Worm (Caenorhabditis elegans) whole organism, early embryonic: ENCODE measurements around the gene faah-2.
A peak's percentile ranks its signal among the peaks of the same experiment; 100 is the strongest.
"Not testable (repeated sequence)": the region's sequence is repeated elsewhere in the genome, so short reads cannot be mapped to it uniquely, and the experiment has no call there.

Experiments used
- B0310.2 ChIP-seq: sonication (generic microtip); optimal IDR thresholded peaks from 2 replicates; lab custom pipeline; 2016; ENCODE audit warnings: mild to moderate bottlenecking, missing genetic modification characterization, missing compliant biosample characterization
- F13C5.2 ChIP-seq: sonication (generic microtip); optimal IDR thresholded peaks from 2 replicates; lab custom pipeline; 2017; ENCODE audit warnings: mild to moderate bottlenecking, missing genetic modification characterization, inconsistent platforms, missing compliant biosample characterization
- aly-1 ChIP-seq: sonication (generic microtip); optimal IDR thresholded peaks from 2 replicates; lab custom pipeline; 2016; ENCODE audit warnings: missing genetic modification characterization, missing compliant biosample characterization
- ama-1 ChIP-seq: fragments of 150-350 bp; optimal IDR thresholded peaks from 2 replicates; lab custom pipeline; 2014
- ceh-13 ChIP-seq: fragments of 200-800 bp; sonication (Bioruptor generic); optimal IDR thresholded peaks from 2 replicates; lab custom pipeline; 2018; ENCODE audit warnings: mild to moderate bottlenecking, missing genetic modification characterization, missing compliant biosample characterization
- ceh-36 ChIP-seq: sonication (generic microtip); optimal IDR thresholded peaks from 2 replicates; lab custom pipeline; 2016; ENCODE audit warnings: missing genetic modification characterization, inconsistent platforms, missing compliant biosample characterization
- ets-7 ChIP-seq: sonication (generic microtip); optimal IDR thresholded peaks from 2 replicates; lab custom pipeline; 2016; ENCODE audit warnings: missing genotype, missing genetic modification characterization, missing compliant biosample characterization
- flt-1 ChIP-seq: fragments of 200-800 bp; sonication (Bioruptor generic); IDR thresholded peaks from 2 replicates; pipeline ENCODE4 v1.3.6; 2022; ENCODE audit warnings: missing genetic modification characterization, missing compliant biosample characterization
- hmbx-1 ChIP-seq: sonication (generic microtip); optimal IDR thresholded peaks from 2 replicates; lab custom pipeline; 2016; ENCODE audit warnings: mild to moderate bottlenecking, missing genetic modification characterization, missing compliant biosample characterization
- hmg-4 ChIP-seq: fragments of 200-800 bp; sonication (Bioruptor generic); optimal IDR thresholded peaks from 2 replicates; lab custom pipeline; 2018; ENCODE audit warnings: mild to moderate bottlenecking, missing genetic modification characterization, missing compliant biosample characterization
- hnd-1 ChIP-seq: sonication (generic microtip); optimal IDR thresholded peaks from 2 replicates; lab custom pipeline; 2016; ENCODE audit warnings: missing genetic modification characterization, missing compliant biosample characterization
- pes-1 ChIP-seq: fragments of 200-800 bp; sonication (Bioruptor generic); IDR thresholded peaks from 2 replicates; pipeline ENCODE4 v1.3.6; 2022; ENCODE audit warnings: missing genetic modification reagents, missing genetic modification characterization, missing compliant biosample characterization
- scrt-1 ChIP-seq: fragments of 200-800 bp; sonication (Bioruptor generic); IDR thresholded peaks from 2 replicates; pipeline ENCODE4 v1.3.6; 2022; ENCODE audit warnings: missing genetic modification characterization, missing compliant biosample characterization
- sea-1 ChIP-seq: fragments of 200-800 bp; sonication (Bioruptor generic); conservative IDR thresholded peaks from 2 replicates; pipeline ENCODE4 v1.3.6; 2022; ENCODE audit warnings: missing genetic modification characterization, missing compliant biosample characterization
- tbx-11 ChIP-seq: fragments of 200-800 bp; sonication (Bioruptor generic); IDR thresholded peaks from 2 replicates; pipeline ENCODE4 v1.3.6; 2022; ENCODE audit warnings: missing genetic modification characterization, missing compliant biosample characterization
- tbx-37 ChIP-seq: fragments of 200-800 bp; sonication (Bioruptor generic); conservative IDR thresholded peaks from 2 replicates; pipeline ENCODE4 v1.3.6; 2022; ENCODE audit warnings: missing genetic modification reagents, missing genetic modification characterization, missing compliant biosample characterization
- tra-4 ChIP-seq: sonication (generic microtip); optimal IDR thresholded peaks from 2 replicates; lab custom pipeline; 2017; ENCODE audit warnings: missing genetic modification characterization, missing compliant biosample characterization

The faah-2 gene

ce11 chrIV:8115462-8115861, 36.8 kb upstream of the faah-2 start, which contains the start of gene irld-8:
Gene irld-8 (plus strand): TSS chrIV:8115762.
- TF ChIP-seq ama-1 (lab: Kevin White, UChicago) (no peak), tbx-37 (no peak), hmbx-1 (tag; lab: Kevin White, UChicago) (no peak), hmg-4 (no peak), flt-1 (GFP tag; lab: Robert Waterston, UW) (no peak), ceh-13 (GFP tag; lab: Kevin White, UChicago) (no peak), B0310.2 (no peak)

DNA sequence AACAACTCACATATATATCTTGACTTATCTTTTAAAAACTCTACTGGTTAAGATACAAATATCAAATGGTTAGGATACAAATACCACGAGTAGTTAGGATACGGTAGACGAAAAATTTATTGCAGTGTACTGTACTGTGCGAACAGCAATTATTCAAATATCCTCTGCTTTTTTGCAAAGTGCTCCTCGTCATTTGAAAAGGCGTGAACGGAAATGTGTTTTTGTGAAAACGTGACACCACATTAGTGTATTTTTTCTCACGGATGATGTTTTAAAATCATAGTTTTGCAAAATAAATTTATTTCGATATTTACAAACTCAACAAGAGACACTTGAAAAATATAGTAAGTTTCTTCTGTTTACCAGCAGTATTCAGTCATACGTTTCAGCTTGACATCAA, 33.5 kb upstream of the faah-2 start, which contains the start of gene F42G8.8:
Gene F42G8.8 (plus strand): TSS at position 301 of the 400 bp plus-strand sequence.
- no peak for TF ChIP-seq B0310.2
- TF ChIP-seq aly-1, result no peak
- TF ChIP-seq ceh-36 (tag; lab: Kevin White, UChicago), result no peak
- no peak for TF ChIP-seq scrt-1
- TF ChIP-seq pes-1, result no peak
- no peak for TF ChIP-seq hmbx-1 (tag; lab: Kevin White, UChicago)
- TF ChIP-seq ama-1 (lab: Kevin White, UChicago), result no peak

DNA sequence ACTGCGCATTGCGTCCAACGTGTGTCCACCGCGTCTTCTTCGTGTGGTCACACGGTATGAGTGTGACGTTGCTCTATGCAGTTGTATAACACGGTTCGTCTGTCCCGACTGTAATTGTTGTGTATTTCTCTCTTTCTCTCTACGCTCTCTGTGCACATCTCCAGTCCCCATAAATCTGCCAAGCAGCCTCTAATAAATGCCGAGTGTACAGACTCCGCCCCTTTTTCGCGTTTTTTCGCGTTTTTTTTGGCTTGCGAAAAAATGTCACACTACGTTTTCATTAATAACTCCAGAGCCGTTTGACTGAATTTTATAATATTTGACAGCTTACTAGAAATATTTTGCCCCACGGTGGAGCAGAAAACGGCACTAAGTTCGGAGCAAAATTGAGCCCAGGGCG, 29.9 kb upstream of the faah-2 start, which contains the start of gene erp-44.3:
Gene erp-44.3 (plus strand): TSS at position 301 of the 400 bp plus-strand sequence.
- TF ChIP-seq ama-1 (lab: Kevin White, UChicago); tra-4 (tag; lab: Kevin White, UChicago); scrt-1: not testable (repeated sequence)

DNA sequence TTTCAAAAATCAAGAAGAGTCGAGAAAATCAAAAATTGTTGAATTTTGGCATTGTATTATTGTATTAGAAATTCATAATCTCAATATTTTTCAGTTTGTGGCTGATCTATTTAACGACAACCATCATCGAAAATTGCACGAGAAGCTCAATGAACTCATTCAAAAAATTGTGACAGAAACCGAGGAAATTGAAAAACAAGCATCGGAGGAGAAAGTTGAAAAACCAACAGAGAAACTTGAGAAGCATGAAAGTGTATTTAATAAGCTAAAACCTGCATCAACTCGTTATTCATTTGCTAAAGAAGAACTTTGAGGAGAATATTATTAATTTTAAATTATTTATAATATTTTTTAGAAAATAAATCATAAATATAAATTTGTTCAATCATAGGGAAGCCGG, 25.3 kb upstream of the faah-2 start, which contains the start of gene ceph-41:
Gene ceph-41 (plus strand): TSS at position 301 of the 400 bp plus-strand sequence.
- TF ChIP-seq ama-1 (lab: Kevin White, UChicago), result no peak
- TF ChIP-seq sea-1 (GFP tag; lab: Robert Waterston, UW), result no peak
- TF ChIP-seq hmg-4, result no peak
- no peak for TF ChIP-seq ceh-36 (tag; lab: Kevin White, UChicago)
- no peak for TF ChIP-seq ets-7
- TF ChIP-seq tra-4 (tag; lab: Kevin White, UChicago), result no peak
- no peak for TF ChIP-seq pes-1
- no peak for TF ChIP-seq B0310.2
- no peak for TF ChIP-seq scrt-1
- no peak for TF ChIP-seq F13C5.2
- no peak for TF ChIP-seq hmbx-1 (tag; lab: Kevin White, UChicago)
- TF ChIP-seq ceh-13 (GFP tag; lab: Kevin White, UChicago), result no peak
- TF ChIP-seq tbx-11, result no peak
- no peak for TF ChIP-seq flt-1 (GFP tag; lab: Robert Waterston, UW)
- TF ChIP-seq tbx-37, result no peak
- no peak for TF ChIP-seq aly-1

DNA sequence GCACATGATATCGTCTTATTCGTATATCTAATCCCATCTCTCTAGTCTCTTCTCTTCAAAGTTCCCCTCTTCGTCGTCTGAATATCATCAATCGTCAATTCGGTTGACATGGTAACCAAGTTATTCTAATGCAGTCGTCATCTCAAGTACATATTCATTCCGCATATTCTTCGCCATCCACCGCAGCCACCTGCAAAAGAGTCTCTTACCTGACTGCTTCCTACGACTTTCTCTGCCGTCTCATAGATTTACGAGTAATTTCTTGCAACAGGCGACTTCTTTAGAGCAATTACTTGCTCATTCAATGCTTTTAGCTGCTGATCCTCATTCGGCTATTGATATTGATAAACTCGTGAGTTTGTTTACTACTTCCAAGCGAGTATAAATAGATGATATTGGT, 24.8 kb upstream of the faah-2 start:
- TF ChIP-seq B0310.2 (no peak), ceh-13 (GFP tag; lab: Kevin White, UChicago) (no peak), flt-1 (GFP tag; lab: Robert Waterston, UW) (no peak), pes-1 (no peak), aly-1 (no peak), ceh-36 (tag; lab: Kevin White, UChicago) (no peak), tra-4 (tag; lab: Kevin White, UChicago) (no peak), ets-7 (no peak), hnd-1 (tag; lab: Kevin White, UChicago) (no peak), F13C5.2 (no peak), hmg-4 (no peak), hmbx-1 (tag; lab: Kevin White, UChicago) (no peak), ama-1 (lab: Kevin White, UChicago) (no peak), tbx-37 (no peak), scrt-1 (no peak), tbx-11 (no peak), sea-1 (GFP tag; lab: Robert Waterston, UW) (no peak)

DNA sequence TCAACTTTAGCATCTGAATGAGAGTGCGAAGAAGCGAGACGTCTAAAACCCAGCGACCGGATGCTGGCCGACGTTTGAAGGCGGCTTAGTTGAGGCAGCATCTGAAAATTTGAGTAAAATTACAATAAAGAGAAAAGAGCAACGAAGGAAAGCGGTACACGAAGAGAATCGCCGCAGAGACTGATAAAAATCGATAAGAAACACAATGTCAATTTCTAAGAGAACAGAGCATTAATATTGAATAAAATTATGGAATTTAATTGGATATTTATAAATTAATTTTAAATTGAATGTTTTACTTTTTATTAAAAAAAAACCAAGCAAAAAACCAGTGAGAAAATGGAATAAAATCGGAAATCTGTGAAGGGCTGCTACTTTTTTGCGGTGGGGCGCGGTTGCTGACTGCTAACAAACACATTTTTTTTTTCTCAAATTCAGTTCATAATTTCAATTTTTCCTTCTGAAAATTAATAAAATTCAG, 22.1 kb upstream of the faah-2 start, which contains the start of the genes ndub-11 and moc-3:
Gene ndub-11 (minus strand): TSS at position 101 of the 481 bp plus-strand sequence.
Gene moc-3 (plus strand): TSS at position 431 of the 481 bp plus-strand sequence.
- TF ChIP-seq ets-7 (no peak), F13C5.2 (no peak), tra-4 (tag; lab: Kevin White, UChicago) (no peak), ceh-36 (tag; lab: Kevin White, UChicago) (no peak), ceh-13 (GFP tag; lab: Kevin White, UChicago) (no peak)

- TF ChIP-seq sea-1 (GFP tag; lab: Robert Waterston, UW) (no peak), scrt-1 (no peak), hmbx-1 (tag; lab: Kevin White, UChicago) (no peak), hmg-4 (no peak), flt-1 (GFP tag; lab: Robert Waterston, UW) (no peak), ceh-13 (GFP tag; lab: Kevin White, UChicago) (no peak), ceh-36 (tag; lab: Kevin White, UChicago) (no peak), ets-7 (no peak), tbx-11 (no peak), tra-4 (tag; lab: Kevin White, UChicago) (no peak), hnd-1 (tag; lab: Kevin White, UChicago) (no peak), pes-1 (no peak), ama-1 (lab: Kevin White, UChicago) (no peak), aly-1 (no peak), F13C5.2 (no peak), tbx-37 (no peak), B0310.2 (no peak)
Observed at ce11 chrIV:8133536-8133935, 18.7 kb upstream of the faah-2 start, which contains the start of gene sph-1. Gene sph-1 (minus strand): TSS chrIV:8133558.

DNA sequence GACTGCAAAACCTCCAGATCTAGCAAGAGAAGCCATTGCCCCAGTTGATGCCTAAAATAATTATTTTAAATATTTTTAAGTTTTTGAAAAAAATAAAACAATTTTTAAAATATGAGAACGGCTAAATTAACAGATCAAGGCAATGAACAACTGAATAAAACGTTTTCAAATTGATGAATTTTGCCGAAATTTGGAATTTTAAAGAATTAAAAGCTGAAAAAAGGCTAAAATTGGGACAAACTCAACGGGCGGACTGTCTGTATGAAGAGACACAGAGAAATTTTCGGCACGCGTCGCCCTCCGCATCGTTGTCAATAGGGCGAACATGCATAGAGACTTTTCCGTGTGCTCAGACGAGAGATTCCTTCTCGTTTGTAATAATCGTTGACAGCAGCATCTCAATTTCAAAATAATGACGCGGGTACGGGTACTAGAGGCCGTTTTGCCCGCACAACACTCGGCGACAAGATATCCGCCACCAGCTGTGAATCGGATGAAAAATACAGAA, 16.2 kb upstream of the faah-2 start, which contains the start of the genes isp-1 and islo-1:
Gene isp-1 (minus strand): TSS at position 51 of the 508 bp plus-strand sequence.
Gene islo-1 (plus strand): TSS at position 385 of the 508 bp plus-strand sequence.
- no peak for TF ChIP-seq B0310.2
- TF ChIP-seq F13C5.2, result peak; percentile 55
